Worm (Caenorhabditis elegans) whole organism, L4/young adult: ENCODE results near the gene T10C6.10.
"Not testable (repeated sequence)": the region's sequence is repeated elsewhere in the genome, so short reads cannot be mapped to it uniquely, and the experiment has no call there.

ENCODE experiments used
- W03F9.2 ChIP-seq: fragments of 150-350 bp; optimal IDR thresholded peaks from 2 replicates; lab custom pipeline; 2014; ENCODE audit warnings: missing biosample characterization, missing genetic modification characterization
- dao-5 ChIP-seq: sonication (generic microtip); optimal IDR thresholded peaks from 2 replicates; lab custom pipeline; 2016; ENCODE audit warnings: missing genotype, missing genetic modification characterization, moderate library complexity, missing compliant biosample characterization
- him-1 ChIP-seq: sonication (generic microtip); optimal IDR thresholded peaks from 2 replicates; lab custom pipeline; 2016; ENCODE audit warnings: missing genotype, missing genetic modification reagents, missing genetic modification characterization, missing compliant biosample characterization

The T10C6.10 gene

ce11 chrV:16023051-16023450, 13.2 kb upstream of the T10C6.10 start, which contains the start of gene cwc-15:
Gene cwc-15, plus strand, starts transcription at chrV:16023351.
- TF ChIP-seq dao-5 (no peak), W03F9.2 (tag; lab: Kevin White, UChicago) (no peak), him-1 (tag; lab: Kevin White, UChicago) (no peak)

ce11 chrV:16023559-16023958, 12.7 kb upstream of the T10C6.10 start:
- TF ChIP-seq him-1 (tag; lab: Kevin White, UChicago) (no peak), W03F9.2 (tag; lab: Kevin White, UChicago) (no peak), dao-5 (no peak)

ce11 chrV:16024300-16024699, 11.9 kb upstream of the T10C6.10 start, which contains the start of gene T10C6.6:
Gene T10C6.6, plus strand, starts transcription at chrV:16024326.
- TF ChIP-seq him-1 (tag; lab: Kevin White, UChicago) (no peak), dao-5 (no peak), W03F9.2 (tag; lab: Kevin White, UChicago) (no peak)

- TF ChIP-seq him-1 (tag; lab: Kevin White, UChicago): no peak
- no peak for TF ChIP-seq W03F9.2 (tag; lab: Kevin White, UChicago)
- TF ChIP-seq dao-5: no peak
Measured at ce11 chrV:16024917-16025316, 11.3 kb upstream of the T10C6.10 start.

ce11 chrV:16029237-16029636, 7.0 kb upstream of the T10C6.10 start:
- TF ChIP-seq W03F9.2 (tag; lab: Kevin White, UChicago): no peak
- TF ChIP-seq him-1 (tag; lab: Kevin White, UChicago): no peak

ce11 chrV:16031571-16031970, 4.6 kb upstream of the T10C6.10 start, which contains the start of gene T10C6.7:
Gene T10C6.7, minus strand, starts transcription at chrV:16031713.
- no peak for TF ChIP-seq him-1 (tag; lab: Kevin White, UChicago)
- TF ChIP-seq dao-5: no peak
- no peak for TF ChIP-seq W03F9.2 (tag; lab: Kevin White, UChicago)

- no peak for TF ChIP-seq dao-5
- TF ChIP-seq him-1 (tag; lab: Kevin White, UChicago): no peak
- TF ChIP-seq W03F9.2 (tag; lab: Kevin White, UChicago): no peak
Measured at ce11 chrV:16032761-16033160, 3.5 kb upstream of the T10C6.10 start, which contains the start of gene T10C6.16. Gene T10C6.16, minus strand, starts transcription at chrV:16033005.

- TF ChIP-seq W03F9.2 (tag; lab: Kevin White, UChicago): no peak
- no peak for TF ChIP-seq dao-5
- TF ChIP-seq him-1 (tag; lab: Kevin White, UChicago): no peak
Measured at ce11 chrV:16033491-16033890, 2.7 kb upstream of the T10C6.10 start.

- not testable (repeated sequence) for TF ChIP-seq W03F9.2 (tag; lab: Kevin White, UChicago); him-1 (tag; lab: Kevin White, UChicago); dao-5
Measured at ce11 chrV:16040140-16040827, 4.1 kb downstream of the T10C6.10 start, which contains the start of the genes his-4 and his-3. Gene his-4, minus strand, starts transcription at chrV:16040515. Gene his-3, plus strand, starts transcription at chrV:16040808.

- TF ChIP-seq dao-5 (no peak), him-1 (tag; lab: Kevin White, UChicago) (no peak), W03F9.2 (tag; lab: Kevin White, UChicago) (no peak)
Measured at ce11 chrV:16041412-16041811, 5.2 kb downstream of the T10C6.10 start.

- TF ChIP-seq dao-5; W03F9.2 (tag; lab: Kevin White, UChicago); him-1 (tag; lab: Kevin White, UChicago): not testable (repeated sequence)
Measured at ce11 chrV:16041925-16042742, 5.9 kb downstream of the T10C6.10 start, which contains the start of the genes his-2 and his-1. Gene his-2, minus strand, starts transcription at chrV:16042283. Gene his-1, plus strand, starts transcription at chrV:16042520.

- TF ChIP-seq W03F9.2 (tag; lab: Kevin White, UChicago) (no peak), dao-5 (no peak), him-1 (tag; lab: Kevin White, UChicago) (no peak)
Measured at ce11 chrV:16042743-16043014, 6.5 kb downstream of the T10C6.10 start.

ce11 chrV:16043686-16044085, 7.5 kb downstream of the T10C6.10 start:
- no peak for TF ChIP-seq W03F9.2 (tag; lab: Kevin White, UChicago)
- TF ChIP-seq him-1 (tag; lab: Kevin White, UChicago): no peak
- no peak for TF ChIP-seq dao-5

ce11 chrV:16045837-16046236, 9.6 kb downstream of the T10C6.10 start, which contains the start of gene T10C6.15:
Gene T10C6.15, minus strand, starts transcription at chrV:16045940.
- no peak for TF ChIP-seq W03F9.2 (tag; lab: Kevin White, UChicago)
- TF ChIP-seq dao-5: no peak
- no peak for TF ChIP-seq him-1 (tag; lab: Kevin White, UChicago)
